Fruit fly (Drosophila melanogaster): ENCODE measurements around the gene Sras.

Sras gene

DNA sequence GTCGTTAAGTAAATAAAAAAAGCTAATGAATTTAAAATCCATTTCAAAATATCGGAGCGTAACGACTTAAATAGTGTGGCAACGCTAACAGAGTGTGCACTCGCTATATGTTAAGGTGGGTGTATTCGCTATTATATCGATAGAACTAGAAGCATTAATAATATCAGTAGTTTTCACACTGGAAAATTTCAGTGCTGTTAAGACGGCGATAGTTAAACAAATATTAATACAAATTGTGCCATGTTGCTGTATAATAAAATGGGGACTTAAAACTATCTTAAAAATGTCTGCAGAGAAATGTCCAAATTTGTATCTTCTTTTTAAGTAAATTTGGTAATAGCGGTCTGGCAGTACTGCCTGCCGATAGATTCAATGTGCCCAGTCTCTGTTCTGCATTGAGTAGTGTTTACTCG, 19.7 kb downstream of the Sras start (continued):
- TF ChIP-seq Jarid2 (GFP tag; optimal IDR thresholded peaks at IDR 0.05) (peak; percentile 37), YL-1 (GFP tag; optimal IDR thresholded peaks at IDR 0.05) (peak; percentile 81), zfh1 (GFP tag; IDR thresholded peaks at IDR 0.05) (peak; percentile 94), nmo (GFP tag; optimal IDR thresholded peaks at IDR 0.05) (peak; percentile 94), CG3847 (GFP tag; IDR thresholded peaks at IDR 0.05) (peak; percentile 95), Dbx (GFP tag; IDR thresholded peaks at IDR 0.05) (peak; percentile 91), Bgb (GFP tag; IDR thresholded peaks at IDR 0.05; ENCODE audit: partially characterized antibody) (peak; percentile 83), CG31388 (GFP tag; optimal IDR thresholded peaks at IDR 0.05) (peak; percentile 80), hb (GFP tag; IDR thresholded peaks at IDR 0.05; ENCODE audit: partially characterized antibody) (peak; percentile 80), peb (GFP tag; IDR thresholded peaks at IDR 0.05) (peak; percentile 56), al (GFP tag; IDR thresholded peaks at IDR 0.05) (peak; percentile 92), CG1602 (GFP tag; optimal IDR thresholded peaks at IDR 0.05) (peak; percentile 81), pros (GFP tag; optimal IDR thresholded peaks at IDR 0.05) (no peak), Lim3 (GFP tag; IDR thresholded peaks at IDR 0.05) (peak; percentile 74), trh (GFP tag; optimal IDR thresholded peaks at IDR 0.05) (peak; percentile 51), HLH4C (GFP tag; IDR thresholded peaks at IDR 0.05; ENCODE audit: partially characterized antibody) (peak; percentile 74), danr (GFP tag; IDR thresholded peaks at IDR 0.05) (peak; percentile 88), CG15696 (tag; optimal IDR thresholded peaks at IDR 0.05) (peak; percentile 82), CG13287 (GFP tag; IDR thresholded peaks at IDR 0.05; ENCODE audit: partially characterized antibody) (peak; percentile 91), CG14710 (tag; optimal IDR thresholded peaks at IDR 0.05) (peak; percentile 94), CG6854 (GFP tag; optimal IDR thresholded peaks at IDR 0.05) (no peak), CG12769 (tag; optimal IDR thresholded peaks at IDR 0.05) (no peak), mirr (GFP tag; optimal IDR thresholded peaks at IDR 0.05) (no peak), dimm (GFP tag; IDR thresholded peaks at IDR 0.05) (peak; percentile 81), CG30403 (GFP tag; optimal IDR thresholded peaks at IDR 0.05) (peak; percentile 89), Ets65A (GFP tag) (peak; percentile 100), z (GFP tag; IDR thresholded peaks at IDR 0.05) (no peak), ken (GFP tag; IDR thresholded peaks at IDR 0.05) (peak; percentile 93), ash1 (GFP tag; optimal IDR thresholded peaks at IDR 0.05) (peak; percentile 51), CG16863 (GFP tag; optimal IDR thresholded peaks at IDR 0.05) (peak; percentile 75), CG10209 (GFP tag; optimal IDR thresholded peaks at IDR 0.05) (peak; percentile 81), unc-4 (GFP tag; IDR thresholded peaks at IDR 0.05; ENCODE audit: partially characterized antibody) (peak; percentile 86), E2f2 (GFP tag; IDR thresholded peaks at IDR 0.05) (peak; percentile 85), CG4730 (GFP tag; IDR thresholded peaks at IDR 0.05) (peak; percentile 85), sisA (GFP tag; IDR thresholded peaks at IDR 0.05) (peak; percentile 95), CG18476 (GFP tag; optimal IDR thresholded peaks at IDR 0.05) (peak; percentile 79), CG3407 (GFP tag; optimal IDR thresholded peaks at IDR 0.05) (no peak), Side (GFP tag; optimal IDR thresholded peaks at IDR 0.05) (peak; percentile 78), CG18764 (GFP tag; optimal IDR thresholded peaks at IDR 0.05) (peak; percentile 78), NC2α (GFP tag; optimal IDR thresholded peaks at IDR 0.05) (peak; percentile 53), Hand (GFP tag; optimal IDR thresholded peaks at IDR 0.05) (no peak), pnt (GFP tag; optimal IDR thresholded peaks at IDR 0.05) (peak; percentile 89), GATAe (GFP tag; conservative IDR thresholded peaks at IDR 0.05) (peak; percentile 55; the same call in 1 of the 2 replicates), Dref (GFP tag; IDR thresholded peaks at IDR 0.05) (peak; percentile 80), MTF-1 (GFP tag; optimal IDR thresholded peaks at IDR 0.05; ENCODE audit: borderline replicate concordance) (no peak), CG11696 (GFP tag; IDR thresholded peaks at IDR 0.05) (peak; percentile 60), dati (GFP tag; IDR thresholded peaks at IDR 0.05) (peak; percentile 80), HLHmδ (GFP tag; optimal IDR thresholded peaks at IDR 0.05) (no peak), nerfin-2 (GFP tag; IDR thresholded peaks at IDR 0.05; ENCODE audit: partially characterized antibody) (peak; percentile 62; the same call in 1 of the 2 replicates), ac (GFP tag; optimal IDR thresholded peaks at IDR 0.05) (no peak), CkIIα-i1 (GFP tag; IDR thresholded peaks at IDR 0.05) (peak; percentile 77)
